Worm (Caenorhabditis elegans): ENCODE data around the gene srbc-24.

Gene srbc-24

ce11 chrV:2191122-2191521, 39.6 kb downstream of the srbc-24 start, which contains the start of gene srbc-42:
TSS of gene srbc-42 (minus strand) at chrV:2191222.
- TF ChIP-seq ztf-11 (tag; optimal IDR thresholded peaks at IDR 0.05): no peak
- no peak for TF ChIP-seq jun-1 (tag; optimal IDR thresholded peaks at IDR 0.05)

- TF ChIP-seq skn-1 (tag; optimal IDR thresholded peaks at IDR 0.05) (peak; percentile 14), ceh-9 (tag; optimal IDR thresholded peaks at IDR 0.05) (no peak), egl-27 (tag; optimal IDR thresholded peaks at IDR 0.05) (no peak), fkh-2 (tag; optimal IDR thresholded peaks at IDR 0.05) (no peak), aly-2 (tag; optimal IDR thresholded peaks at IDR 0.05) (no peak), pqm-1 (tag; optimal IDR thresholded peaks at IDR 0.05) (no peak), lin-15B (tag; optimal IDR thresholded peaks at IDR 0.05) (no peak), hmg-11 (tag; optimal IDR thresholded peaks at IDR 0.05) (peak; percentile 30), nfya-1 (tag; optimal IDR thresholded peaks at IDR 0.05; ENCODE audit: insufficient read depth) (peak; percentile 4), pha-4 (tag; optimal IDR thresholded peaks at IDR 0.05) (peak; percentile 9), mml-1 (tag; optimal IDR thresholded peaks at IDR 0.05) (no peak), nhr-23 (tag; optimal IDR thresholded peaks at IDR 0.05) (no peak), elt-2 (tag; optimal IDR thresholded peaks at IDR 0.05) (peak; percentile 42), nhr-237 (tag; optimal IDR thresholded peaks at IDR 0.05) (no peak)
Observed at ce11 chrV:2192117-2192516, 40.6 kb downstream of the srbc-24 start, which contains the start of gene nhr-13. TSS of gene nhr-13 (plus strand) at chrV:2192485.

ce11 chrV:2199594-2199993, 48.0 kb downstream of the srbc-24 start:
- TF ChIP-seq nhr-25 (tag; optimal IDR thresholded peaks at IDR 0.05) (no peak), fos-1 (tag; optimal IDR thresholded peaks at IDR 0.05) (no peak), elt-1 (tag; optimal IDR thresholded peaks at IDR 0.05) (no peak), skn-1 (tag; optimal IDR thresholded peaks at IDR 0.05) (no peak), ceh-82 (tag; optimal IDR thresholded peaks at IDR 0.05) (no peak), sea-2 (GFP tag; optimal IDR thresholded peaks at IDR 0.05) (no peak), pha-4 (tag; optimal IDR thresholded peaks at IDR 0.05) (no peak), fkh-2 (tag; optimal IDR thresholded peaks at IDR 0.05) (no peak), mml-1 (tag; optimal IDR thresholded peaks at IDR 0.05) (no peak), nfya-1 (tag; optimal IDR thresholded peaks at IDR 0.05; ENCODE audit: insufficient read depth) (no peak), unc-39 (tag; optimal IDR thresholded peaks at IDR 0.05) (no peak), ceh-16 (tag; optimal IDR thresholded peaks at IDR 0.05) (no peak), ztf-11 (tag; optimal IDR thresholded peaks at IDR 0.05) (no peak), eor-1 (tag; optimal IDR thresholded peaks at IDR 0.05) (no peak)

- TF ChIP-seq zag-1 (tag; optimal IDR thresholded peaks at IDR 0.05) (no peak), nhr-12 (tag; optimal IDR thresholded peaks at IDR 0.05) (no peak), unc-39 (tag; optimal IDR thresholded peaks at IDR 0.05) (no peak), nhr-28 (tag; optimal IDR thresholded peaks at IDR 0.05) (no peak), tbx-2 (tag; optimal IDR thresholded peaks at IDR 0.05) (no peak), unc-62 (GFP tag; optimal IDR thresholded peaks at IDR 0.05) (no peak), ZK546.5 (tag; optimal IDR thresholded peaks at IDR 0.05) (no peak), lin-15B (tag; optimal IDR thresholded peaks at IDR 0.05) (no peak), nhr-25 (tag; optimal IDR thresholded peaks at IDR 0.05) (no peak), ztf-11 (tag; optimal IDR thresholded peaks at IDR 0.05) (no peak), fkh-10 (GFP tag; optimal IDR thresholded peaks at IDR 0.05) (no peak), ztf-4 (tag; optimal IDR thresholded peaks at IDR 0.05) (no peak), mml-1 (tag; optimal IDR thresholded peaks at IDR 0.05) (no peak), skn-1 (tag; optimal IDR thresholded peaks at IDR 0.05) (no peak), nhr-67 (tag; optimal IDR thresholded peaks at IDR 0.05) (no peak), nfya-1 (tag; optimal IDR thresholded peaks at IDR 0.05; ENCODE audit: insufficient read depth) (no peak), nhr-43 (tag; optimal IDR thresholded peaks at IDR 0.05; ENCODE audit: poor library complexity, severe bottlenecking) (no peak)
Observed at ce11 chrV:2200402-2200801, 48.8 kb downstream of the srbc-24 start.

- TF ChIP-seq ama-1 (optimal IDR thresholded peaks at IDR 0.05) (no peak), pqm-1 (tag; optimal IDR thresholded peaks at IDR 0.05) (peak; percentile 70), pha-4 (tag; optimal IDR thresholded peaks at IDR 0.05) (peak; percentile 61), nhr-28 (tag; optimal IDR thresholded peaks at IDR 0.05) (no peak), tbx-2 (tag; optimal IDR thresholded peaks at IDR 0.05) (no peak), nhr-23 (tag; optimal IDR thresholded peaks at IDR 0.05) (no peak), jun-1 (tag; optimal IDR thresholded peaks at IDR 0.05) (no peak), elt-1 (tag; optimal IDR thresholded peaks at IDR 0.05) (no peak), nhr-77 (tag; optimal IDR thresholded peaks at IDR 0.05) (no peak), ztf-4 (tag; optimal IDR thresholded peaks at IDR 0.05) (no peak), hmg-11 (tag; optimal IDR thresholded peaks at IDR 0.05) (no peak), elt-2 (tag; optimal IDR thresholded peaks at IDR 0.05) (peak; percentile 65), lsy-12 (tag; optimal IDR thresholded peaks at IDR 0.05) (no peak), nhr-76 (tag; optimal IDR thresholded peaks at IDR 0.05) (no peak), ceh-82 (tag; optimal IDR thresholded peaks at IDR 0.05) (no peak), egl-5 (tag; optimal IDR thresholded peaks at IDR 0.05) (no peak)
Observed at ce11 chrV:2201240-2201639, 49.7 kb downstream of the srbc-24 start, which contains the start of gene cyp-32B1. TSS of gene cyp-32B1 (minus strand) at chrV:2201415.
